Worm (Caenorhabditis elegans): Measurements from ENCODE around the gene clec-210.

DNA sequence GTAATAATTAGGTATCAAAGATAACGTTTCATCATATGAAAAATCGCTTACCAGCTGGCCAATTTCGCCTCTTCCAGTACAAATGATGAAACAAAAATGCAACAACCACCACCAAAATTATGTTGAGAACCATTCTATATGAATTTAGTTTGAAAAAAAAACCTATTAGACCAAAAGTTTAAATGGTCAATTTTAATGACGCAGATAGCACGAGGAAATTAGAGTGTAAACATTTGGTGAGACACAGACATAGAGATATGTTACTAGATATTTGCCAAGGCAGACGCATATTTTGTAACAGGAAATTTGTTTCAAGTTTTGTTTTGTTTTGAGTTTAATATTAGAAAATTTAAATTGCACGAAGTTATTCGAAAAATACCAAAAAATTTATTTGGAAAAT lies 23.8 kb upstream of the clec-210 start, which contains the start of gene cyp-33C9:
- no peak for TF ChIP-seq unc-62 (GFP tag; optimal IDR thresholded peaks at IDR 0.05 in 1 of 2)
- no peak for TF ChIP-seq unc-62 (tag; optimal IDR thresholded peaks at IDR 0.05)
- TF ChIP-seq zfp-3 (GFP tag; conservative IDR thresholded peaks at IDR 0.05) = no peak
- TF ChIP-seq mdl-1 (tag; optimal IDR thresholded peaks at IDR 0.05) = peak in 1 of 2 experiments; percentile 14
- no peak for TF ChIP-seq rbr-2 (tag; optimal IDR thresholded peaks at IDR 0.05)
- TF ChIP-seq dpl-1 (GFP tag; optimal IDR thresholded peaks at IDR 0.05) = no peak
- TF ChIP-seq egl-27 (tag; optimal IDR thresholded peaks at IDR 0.05) = no peak
- TF ChIP-seq hlh-30 (tag; optimal IDR thresholded peaks at IDR 0.05; ENCODE audit: insufficient read depth) = peak; percentile 7
- TF ChIP-seq jun-1 (tag; optimal IDR thresholded peaks at IDR 0.05) = no peak
- TF ChIP-seq skn-1 (tag; optimal IDR thresholded peaks at IDR 0.05) = no peak
- TF ChIP-seq nhr-77 (tag; optimal IDR thresholded peaks at IDR 0.05) = no peak
- TF ChIP-seq unc-39 (tag; optimal IDR thresholded peaks at IDR 0.05) = no peak
